Worm (Caenorhabditis elegans) whole organism, L3 larva: Measurements from ENCODE around the gene rsd-2.
"Not testable (repeated sequence)": the region's sequence is repeated elsewhere in the genome, so short reads cannot be mapped to it uniquely, and the experiment has no call there.

Experiments
- R02D3.7 ChIP-seq: fragments of 150-350 bp; optimal IDR thresholded peaks from 2 replicates; lab custom pipeline; 2014; ENCODE audit warnings: missing biosample characterization, missing genetic modification characterization
- ZK546.5 ChIP-seq: sonication (generic microtip); optimal IDR thresholded peaks from 2 replicates; lab custom pipeline; 2017; ENCODE audit warnings: missing biosample characterization, missing genetic modification characterization
- aly-2 ChIP-seq: fragments of 150-350 bp; optimal IDR thresholded peaks from 2 replicates; lab custom pipeline; 2014; ENCODE audit warnings: missing biosample characterization, missing genetic modification characterization
- ama-1 ChIP-seq: fragments of 150-350 bp; optimal IDR thresholded peaks from 2 replicates; lab custom pipeline; 2018
- ceh-16 ChIP-seq: sonication (generic microtip); optimal IDR thresholded peaks from 2 replicates; lab custom pipeline; 2017; ENCODE audit warnings: missing biosample characterization, missing genetic modification characterization
- daf-12 ChIP-seq: fragments of 150-350 bp; optimal IDR thresholded peaks from 2 replicates; lab custom pipeline; 2014; ENCODE audit warnings: missing biosample characterization, missing genetic modification reagents, missing genetic modification characterization
- egl-27 ChIP-seq: sonication (generic microtip); optimal IDR thresholded peaks from 4 replicates; lab custom pipeline; 2017; ENCODE audit warnings: missing biosample characterization, missing genetic modification reagents, missing genetic modification characterization
- egl-5 ChIP-seq: fragments of 150-350 bp; optimal IDR thresholded peaks from 2 replicates; lab custom pipeline; 2017; ENCODE audit warnings: missing biosample characterization, missing genetic modification reagents, missing genetic modification characterization, inconsistent platforms
- elt-1 ChIP-seq: fragments of 150-350 bp; optimal IDR thresholded peaks from 2 replicates; lab custom pipeline; 2014; ENCODE audit warnings: missing biosample characterization, missing genetic modification characterization
- elt-2 ChIP-seq: sonication (generic microtip); optimal IDR thresholded peaks from 2 replicates; lab custom pipeline; 2016; ENCODE audit warnings: missing genetic modification reagents, mild to moderate bottlenecking, missing genetic modification characterization, missing compliant biosample characterization
- elt-3 ChIP-seq, 3 experiments: fragments of 150-350 bp in 1 of 3; sonication (generic microtip) in 2 of 3; optimal IDR thresholded peaks; 2 replicates in 2 of 3; 4 replicates in 1 of 3; lab custom pipeline; 2014 to 2017; ENCODE audit warnings: missing biosample characterization in 3 of 3, missing genetic modification characterization in 3 of 3
- eor-1 ChIP-seq, 2 experiments: fragments of 150-350 bp; optimal IDR thresholded peaks; 2 replicates each; lab custom pipeline; 2014 to 2018; ENCODE audit warnings: missing biosample characterization in 2 of 2, missing genetic modification characterization in 2 of 2
- fkh-10 ChIP-seq: sonication (generic microtip); optimal IDR thresholded peaks from 2 replicates; lab custom pipeline; 2017; ENCODE audit warnings: missing biosample characterization, missing genetic modification reagents, missing genetic modification characterization
- fkh-2 ChIP-seq: fragments of 150-350 bp; optimal IDR thresholded peaks from 2 replicates; lab custom pipeline; 2014; ENCODE audit warnings: missing biosample characterization, missing genetic modification reagents, missing genetic modification characterization
- fos-1 ChIP-seq: fragments of 150-350 bp; optimal IDR thresholded peaks from 2 replicates; lab custom pipeline; 2014; ENCODE audit warnings: missing biosample characterization, missing genetic modification characterization
- hmg-11 ChIP-seq: sonication (generic microtip); optimal IDR thresholded peaks from 2 replicates; lab custom pipeline; 2016; ENCODE audit warnings: missing genetic modification characterization, missing compliant biosample characterization
- jun-1 ChIP-seq: fragments of 150-350 bp; optimal IDR thresholded peaks from 2 replicates; lab custom pipeline; 2014; ENCODE audit warnings: missing biosample characterization, missing genetic modification reagents, missing genetic modification characterization
- lin-15B ChIP-seq: fragments of 150-350 bp; optimal IDR thresholded peaks from 2 replicates; lab custom pipeline; 2014; ENCODE audit warnings: missing biosample characterization, missing genetic modification characterization
- lsy-12 ChIP-seq: sonication (generic microtip); optimal IDR thresholded peaks from 2 replicates; lab custom pipeline; 2016; ENCODE audit warnings: mild to moderate bottlenecking, missing genetic modification characterization, missing compliant biosample characterization
- mml-1 ChIP-seq: fragments of 150-350 bp; sonication (generic microtip); optimal IDR thresholded peaks from 3 replicates; lab custom pipeline; 2014; ENCODE audit warnings: missing biosample characterization, missing genetic modification characterization
- nfya-1 ChIP-seq: sonication (generic microtip); optimal IDR thresholded peaks from 2 replicates; lab custom pipeline; 2017; ENCODE audit warnings: missing genetic modification characterization, mild to moderate bottlenecking, missing compliant biosample characterization, antibody characterized with exemption, moderate library complexity; ENCODE audit not compliant: insufficient read depth
- nhr-237 ChIP-seq: fragments of 150-350 bp; optimal IDR thresholded peaks from 2 replicates; lab custom pipeline; 2014; ENCODE audit warnings: missing biosample characterization, missing genetic modification characterization
- nhr-25 ChIP-seq: sonication (generic microtip); optimal IDR thresholded peaks from 2 replicates; lab custom pipeline; 2017; ENCODE audit warnings: missing biosample characterization, missing genetic modification characterization
- nhr-77 ChIP-seq: fragments of 150-350 bp; optimal IDR thresholded peaks from 2 replicates; lab custom pipeline; 2014; ENCODE audit warnings: missing biosample characterization, missing genetic modification characterization
- pha-4 ChIP-seq: fragments of 150-350 bp; optimal IDR thresholded peaks from 2 replicates; lab custom pipeline; 2014; ENCODE audit warnings: missing biosample characterization, missing genetic modification reagents, missing genetic modification characterization
- pqm-1 ChIP-seq: fragments of 150-350 bp; optimal IDR thresholded peaks from 2 replicates; lab custom pipeline; 2017; ENCODE audit warnings: missing biosample characterization, missing genetic modification characterization, inconsistent platforms
- sea-2 ChIP-seq: fragments of 150-350 bp; sonication (generic microtip); optimal IDR thresholded peaks from 4 replicates; lab custom pipeline; 2014; ENCODE audit warnings: missing biosample characterization, missing genetic modification reagents, missing genetic modification characterization
- skn-1 ChIP-seq: fragments of 150-350 bp; optimal IDR thresholded peaks from 2 replicates; lab custom pipeline; 2014; ENCODE audit warnings: missing biosample characterization, missing genetic modification characterization
- snpc-4 ChIP-seq: fragments of 150-350 bp; optimal IDR thresholded peaks from 2 replicates; lab custom pipeline; 2014; ENCODE audit warnings: missing biosample characterization, missing genetic modification characterization
- unc-62 ChIP-seq: fragments of 150-350 bp; sonication (generic microtip); optimal IDR thresholded peaks from 4 replicates; lab custom pipeline; 2014; ENCODE audit warnings: missing biosample characterization, missing genetic modification reagents, missing genetic modification characterization
- zag-1 ChIP-seq: fragments of 150-350 bp; optimal IDR thresholded peaks from 2 replicates; lab custom pipeline; 2014; ENCODE audit warnings: missing biosample characterization, missing genetic modification characterization
- ztf-11 ChIP-seq: fragments of 150-350 bp; optimal IDR thresholded peaks from 2 replicates; lab custom pipeline; 2014; ENCODE audit warnings: missing biosample characterization, missing genetic modification characterization
- ztf-4 ChIP-seq: fragments of 150-350 bp; optimal IDR thresholded peaks from 2 replicates; lab custom pipeline; 2014; ENCODE audit warnings: missing biosample characterization, missing genetic modification characterization

rsd-2 gene

DNA sequence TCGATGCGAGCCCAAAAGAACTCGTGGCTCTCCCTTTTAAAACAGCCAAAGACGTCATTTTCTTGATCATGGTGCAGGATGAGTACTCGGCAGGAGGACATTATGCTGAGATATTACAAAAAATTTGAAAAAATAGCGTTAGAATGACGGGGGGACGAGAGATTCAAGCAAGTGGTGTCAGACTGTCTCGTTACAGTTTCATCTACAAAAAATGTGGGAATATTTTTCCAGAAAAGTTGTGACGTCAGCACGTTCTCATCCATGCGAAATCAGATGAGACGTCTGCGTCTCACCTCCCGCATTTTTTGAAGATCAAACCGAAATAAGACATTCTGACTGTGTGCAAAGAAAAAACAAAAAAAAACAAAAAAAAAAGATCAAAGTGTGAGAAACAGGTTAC lies at the start of gene rsd-2:
rsd-2 (minus strand) TSS at position 101 of the 400 bp plus-strand sequence.
- no peak for TF ChIP-seq hmg-11 (tag; lab: Kevin White, UChicago)
- TF ChIP-seq jun-1: no peak
- no peak for TF ChIP-seq skn-1 (tag; lab: Kevin White, UChicago)
- no peak for TF ChIP-seq elt-3 (tag; optimal IDR thresholded peaks at IDR 0.05; lab: Kevin White, UChicago)
- no peak for TF ChIP-seq pha-4
- TF ChIP-seq fos-1 (tag; lab: Kevin White, UChicago): no peak
- no peak for TF ChIP-seq pqm-1 (tag; lab: Kevin White, UChicago)
- no peak for TF ChIP-seq ama-1
- TF ChIP-seq snpc-4 (tag; lab: Kevin White, UChicago): no peak
- no peak for TF ChIP-seq elt-2 (tag; lab: Kevin White, UChicago)
- no peak for TF ChIP-seq nfya-1 (tag; lab: Kevin White, UChicago)
- TF ChIP-seq sea-2: no peak
- TF ChIP-seq nhr-77 (tag; lab: Kevin White, UChicago): no peak
- TF ChIP-seq egl-27 (tag; lab: Kevin White, UChicago): no peak
- no peak for TF ChIP-seq eor-1 (tag; optimal IDR thresholded peaks at IDR 0.05; lab: Kevin White, UChicago)
- no peak for TF ChIP-seq R02D3.7 (tag; lab: Kevin White, UChicago)

DNA sequence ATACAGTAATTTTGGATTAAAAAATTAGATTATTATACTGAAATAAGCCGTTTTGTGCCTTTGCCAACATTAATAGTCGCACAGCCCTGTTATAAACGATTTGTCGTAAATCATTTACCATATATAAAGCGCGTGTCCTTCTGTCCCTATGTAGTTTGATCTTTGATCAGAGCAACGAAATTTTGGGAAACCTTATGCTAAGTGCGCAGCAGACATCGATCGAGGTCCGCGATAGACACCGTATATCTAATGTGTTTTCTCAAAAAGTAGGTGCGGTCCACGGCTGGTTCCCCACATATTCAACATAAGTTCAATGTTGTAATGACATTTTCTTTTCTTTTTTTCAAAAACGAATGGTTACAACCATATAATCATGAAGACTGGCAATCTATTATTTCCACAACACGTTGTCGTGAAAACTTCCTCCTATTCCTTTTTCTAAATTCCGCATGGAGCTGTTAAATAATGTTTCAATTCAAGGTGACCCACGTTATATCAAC lies 48.5 kb upstream of the rsd-2 start, which contains the start of gene sru-9:
sru-9 (plus strand) TSS at position 450 of the 500 bp plus-strand sequence.
- not testable (repeated sequence) for TF ChIP-seq lsy-12, snpc-4, elt-1 (tag; lab: Kevin White, UChicago)

DNA sequence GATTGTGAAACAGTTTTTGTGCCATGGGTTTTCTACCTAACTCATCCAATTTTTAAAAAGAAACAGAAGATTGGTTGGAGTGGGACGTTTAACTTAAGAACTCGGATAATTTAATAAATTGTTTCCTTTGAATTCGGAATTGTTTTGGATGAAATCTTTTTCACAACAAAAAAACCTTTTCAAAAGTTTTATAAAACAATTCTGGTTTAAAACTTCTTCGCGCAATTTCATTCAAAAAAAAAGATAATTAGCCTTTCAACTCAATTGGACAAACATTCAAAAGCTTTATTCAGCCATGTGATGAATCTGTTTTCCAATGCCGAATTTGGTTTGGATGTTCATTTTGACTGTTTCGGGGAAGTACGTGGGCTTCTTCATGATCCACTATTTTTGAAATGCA lies 47.1 kb upstream of the rsd-2 start, which contains the start of gene Y45F10B.12:
Y45F10B.12 (plus strand) TSS at position 301 of the 400 bp plus-strand sequence.
- no peak for TF ChIP-seq aly-2
- TF ChIP-seq nhr-77 (tag; lab: Kevin White, UChicago): no peak
- no peak for TF ChIP-seq nhr-25 (tag; lab: Kevin White, UChicago)

DNA sequence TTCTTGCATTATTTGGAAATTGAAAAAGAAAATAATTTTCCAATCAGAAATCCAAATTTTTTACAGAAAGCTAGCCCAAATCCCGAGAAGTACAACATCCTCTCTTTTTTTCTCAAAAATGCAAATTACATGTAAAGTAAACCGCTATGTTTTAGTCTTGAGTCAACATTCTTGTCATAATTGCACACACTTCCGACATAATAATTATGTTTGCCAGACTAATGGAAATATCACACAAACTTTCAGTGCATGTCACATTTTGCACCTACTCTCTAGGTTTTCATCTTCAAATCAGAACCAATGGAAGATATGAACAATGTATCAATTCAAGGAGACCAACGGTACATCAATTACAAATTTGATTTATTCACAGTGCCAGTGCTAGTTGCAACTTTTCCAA lies 44.6 kb upstream of the rsd-2 start, which contains the start of gene sru-11:
sru-11 (plus strand) TSS at position 301 of the 400 bp plus-strand sequence.
- no peak for TF ChIP-seq lsy-12 (tag; lab: Kevin White, UChicago)
- no peak for TF ChIP-seq lin-15B
- TF ChIP-seq zag-1 (tag; lab: Kevin White, UChicago): no peak
- TF ChIP-seq R02D3.7 (tag; lab: Kevin White, UChicago): no peak
- no peak for TF ChIP-seq nhr-237 (tag; lab: Kevin White, UChicago)
- TF ChIP-seq snpc-4 (tag; lab: Kevin White, UChicago): no peak
- no peak for TF ChIP-seq nfya-1 (tag; lab: Kevin White, UChicago)
- TF ChIP-seq ceh-16 (tag; lab: Kevin White, UChicago): no peak
- TF ChIP-seq ztf-4 (tag; lab: Kevin White, UChicago): no peak
- TF ChIP-seq pha-4: no peak
- no peak for TF ChIP-seq jun-1
- TF ChIP-seq, all 47 proteins: peak for 0

DNA sequence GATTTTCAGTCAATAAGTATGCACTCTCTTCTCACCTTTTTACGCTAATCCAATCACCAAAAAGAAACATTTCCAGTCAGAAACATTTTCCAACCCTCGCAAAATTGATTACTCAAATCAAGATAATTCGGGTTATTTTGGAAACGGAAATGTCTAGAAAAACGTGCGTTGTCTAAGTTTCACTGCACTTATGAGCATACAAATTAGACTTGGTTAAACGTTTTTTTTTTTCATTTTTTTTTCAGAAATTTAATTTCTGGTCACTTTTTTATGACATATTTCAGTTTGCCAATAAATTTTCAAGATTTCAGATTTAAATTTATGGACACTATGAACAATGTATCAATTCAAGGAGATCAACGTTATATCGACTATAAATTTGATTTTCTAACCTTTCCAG lies 42.8 kb upstream of the rsd-2 start, which contains the start of gene sru-12:
sru-12 (plus strand) TSS at position 301 of the 400 bp plus-strand sequence.
- no peak for TF ChIP-seq fos-1 (tag; lab: Kevin White, UChicago)
- TF ChIP-seq daf-12 (tag; lab: Kevin White, UChicago): no peak
- TF ChIP-seq egl-5 (tag; lab: Kevin White, UChicago): no peak
- TF ChIP-seq ztf-11: no peak
- TF ChIP-seq lin-15B: no peak
- TF ChIP-seq fkh-10 (GFP tag; lab: Kevin White, UChicago): no peak
- TF ChIP-seq unc-62: no peak
- no peak for TF ChIP-seq ZK546.5 (tag; lab: Kevin White, UChicago)

DNA sequence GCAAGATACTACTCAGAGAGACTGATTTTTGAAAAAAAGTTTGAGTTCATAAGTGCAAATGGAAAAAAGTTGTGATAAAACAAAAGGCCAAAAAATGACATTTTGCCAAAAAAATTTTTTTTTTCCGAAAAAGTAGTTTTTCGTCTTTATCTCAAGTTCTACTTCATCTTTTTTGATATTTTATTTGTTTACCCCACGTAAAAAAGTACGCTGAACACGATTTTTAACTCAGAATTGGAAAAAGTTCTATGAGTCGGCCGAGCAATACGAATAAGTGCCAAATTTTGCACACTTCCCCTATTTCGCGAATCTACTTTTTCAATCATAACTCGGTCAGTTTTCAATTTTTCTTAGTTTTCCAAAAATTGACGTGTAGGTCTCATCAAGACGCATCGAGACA lies 38.9 kb upstream of the rsd-2 start, which contains the start of gene sru-16:
sru-16 (plus strand) TSS at position 301 of the 400 bp plus-strand sequence.
- TF ChIP-seq mml-1, fkh-2, zag-1 (tag; lab: Kevin White, UChicago): not testable (repeated sequence)
